Worm (Caenorhabditis elegans) whole organism, young adult: Measurements from ENCODE around the gene nep-5.

Source experiments
- C17E4.6 ChIP-seq: fragments of 200-800 bp; sonication (Bioruptor generic); IDR thresholded peaks from 2 replicates; pipeline ENCODE4 v1.3.6; 2022; ENCODE audit warnings: missing genetic modification reagents, missing genetic modification characterization, missing compliant biosample characterization
- F22D6.2 ChIP-seq: sonication (generic microtip); optimal IDR thresholded peaks from 2 replicates; lab custom pipeline; 2016; ENCODE audit warnings: mild to moderate bottlenecking, missing genetic modification characterization, missing compliant biosample characterization
- F55B11.4 ChIP-seq: sonication (generic microtip); optimal IDR thresholded peaks from 2 replicates; lab custom pipeline; 2016; ENCODE audit warnings: missing compliant biosample characterization, missing genetic modification characterization, borderline replicate concordance; ENCODE audit not compliant: insufficient read depth
- T26A5.8 ChIP-seq: sonication (generic microtip); optimal IDR thresholded peaks from 2 replicates; lab custom pipeline; 2016; ENCODE audit warnings: missing genetic modification characterization, missing compliant biosample characterization
- aptf-2 ChIP-seq: fragments of 200-800 bp; sonication (Bioruptor generic); conservative IDR thresholded peaks from 2 replicates; pipeline ENCODE4 v1.3.6; 2022; ENCODE audit warnings: missing genetic modification reagents, missing genetic modification characterization, missing compliant biosample characterization
- aptf-3 ChIP-seq: fragments of 200-800 bp; sonication (Bioruptor generic); IDR thresholded peaks from 2 replicates; pipeline ENCODE4 v1.3.6; 2022; ENCODE audit warnings: missing genetic modification characterization, missing compliant biosample characterization
- attf-3 ChIP-seq: fragments of 200-800 bp; sonication (Bioruptor generic); conservative IDR thresholded peaks from 2 replicates; pipeline ENCODE4 v1.3.6; 2022; ENCODE audit warnings: missing genetic modification reagents, missing genetic modification characterization, missing compliant biosample characterization
- attf-6 ChIP-seq: fragments of 200-800 bp; sonication (Bioruptor generic); IDR thresholded peaks from 2 replicates; pipeline ENCODE4 v1.3.6; 2022; ENCODE audit warnings: missing genetic modification reagents, missing genetic modification characterization, missing compliant biosample characterization
- bed-1 ChIP-seq: fragments of 200-800 bp; sonication (Bioruptor generic); IDR thresholded peaks from 2 replicates; pipeline ENCODE4 v1.3.6; 2022; ENCODE audit warnings: missing genetic modification reagents, missing genetic modification characterization, missing compliant biosample characterization
- ceh-27 ChIP-seq: fragments of 200-800 bp; sonication (Bioruptor generic); optimal IDR thresholded peaks from 2 replicates; lab custom pipeline; 2018; ENCODE audit warnings: mild to moderate bottlenecking, missing genetic modification characterization, moderate library complexity, missing compliant biosample characterization
- ceh-91 ChIP-seq: fragments of 200-800 bp; sonication (Bioruptor generic); IDR thresholded peaks from 2 replicates; pipeline ENCODE4 v1.3.6; 2022; ENCODE audit warnings: missing genetic modification reagents, missing genetic modification characterization, missing compliant biosample characterization
- dox-1 ChIP-seq: fragments of 200-800 bp; sonication (Bioruptor generic); IDR thresholded peaks from 2 replicates; pipeline ENCODE4 v1.3.6; 2022; ENCODE audit warnings: missing genetic modification reagents, missing genetic modification characterization, missing compliant biosample characterization
- efl-1 ChIP-seq: fragments of 150-350 bp; optimal IDR thresholded peaks from 2 replicates; lab custom pipeline; 2014; ENCODE audit warnings: missing biosample characterization, missing genetic modification reagents, missing genetic modification characterization
- egl-18 ChIP-seq: fragments of 200-800 bp; sonication (Bioruptor generic); IDR thresholded peaks from 2 replicates; pipeline ENCODE4 v1.3.6; 2022; ENCODE audit warnings: missing genetic modification reagents, missing genetic modification characterization, missing compliant biosample characterization
- egrh-3 ChIP-seq: fragments of 200-800 bp; sonication (Bioruptor generic); IDR thresholded peaks from 2 replicates; pipeline ENCODE4 v1.3.6; 2022; ENCODE audit warnings: missing genetic modification reagents, missing genetic modification characterization, missing compliant biosample characterization
- hlh-12 ChIP-seq: sonication (generic microtip); optimal IDR thresholded peaks from 2 replicates; lab custom pipeline; 2016; ENCODE audit warnings: missing genetic modification characterization, missing compliant biosample characterization
- hlh-26 ChIP-seq: fragments of 200-800 bp; sonication (Bioruptor generic); conservative IDR thresholded peaks from 2 replicates; pipeline ENCODE4 v1.3.6; 2022; ENCODE audit warnings: missing genetic modification reagents, missing genetic modification characterization, missing compliant biosample characterization
- hmg-1.2 ChIP-seq: fragments of 200-800 bp; sonication (Bioruptor generic); IDR thresholded peaks from 2 replicates; pipeline ENCODE4 v1.3.6; 2022; ENCODE audit warnings: missing genetic modification reagents, missing genetic modification characterization, missing compliant biosample characterization
- hmg-20 ChIP-seq: fragments of 200-800 bp; sonication (Bioruptor generic); IDR thresholded peaks from 2 replicates; pipeline ENCODE4 v1.3.6; 2022; ENCODE audit warnings: missing genetic modification reagents, missing genetic modification characterization, missing compliant biosample characterization
- let-526 ChIP-seq: fragments of 200-800 bp; sonication (Bioruptor generic); IDR thresholded peaks from 2 replicates; pipeline ENCODE4 v1.3.6; 2022; ENCODE audit warnings: missing genetic modification reagents, missing genetic modification characterization, missing compliant biosample characterization
- let-607 ChIP-seq, 2 experiments: fragments of 200-800 bp in 1 of 2; sonication (Bioruptor generic) in 1 of 2; sonication (generic microtip) in 1 of 2; optimal IDR thresholded peaks; 2 replicates each; lab custom pipeline; 2016 to 2018; ENCODE audit warnings: mild to moderate bottlenecking in 2 of 2, missing compliant biosample characterization in 2 of 2, missing genetic modification characterization in 2 of 2, moderate library complexity in 2 of 2, missing genotype in 1 of 2
- lin-40 ChIP-seq: sonication (generic microtip); optimal IDR thresholded peaks from 2 replicates; lab custom pipeline; 2016; ENCODE audit warnings: missing genetic modification characterization, mild to moderate bottlenecking, missing compliant biosample characterization, missing genotype, missing genetic modification reagents
- lsl-1 ChIP-seq: fragments of 200-800 bp; sonication (Bioruptor generic); optimal IDR thresholded peaks from 2 replicates; lab custom pipeline; 2018; ENCODE audit warnings: mild to moderate bottlenecking, missing genetic modification characterization, moderate library complexity, missing compliant biosample characterization
- lsy-27 ChIP-seq: sonication (generic microtip); optimal IDR thresholded peaks from 2 replicates; lab custom pipeline; 2017; ENCODE audit warnings: missing genetic modification characterization, mild to moderate bottlenecking, missing compliant biosample characterization, antibody characterized with exemption, missing genotype, borderline replicate concordance; ENCODE audit not compliant: insufficient read depth
- madf-6 ChIP-seq: fragments of 200-800 bp; sonication (Bioruptor generic); IDR thresholded peaks from 2 replicates; pipeline ENCODE4 v1.3.6; 2022; ENCODE audit warnings: missing genetic modification reagents, missing genetic modification characterization, missing compliant biosample characterization
- madf-8 ChIP-seq: fragments of 200-800 bp; sonication (Bioruptor generic); conservative IDR thresholded peaks from 2 replicates; pipeline ENCODE4 v1.3.6; 2022; ENCODE audit warnings: missing genetic modification reagents, missing genetic modification characterization, missing compliant biosample characterization
- mcd-1 ChIP-seq: fragments of 200-800 bp; sonication (Bioruptor generic); IDR thresholded peaks from 2 replicates; pipeline ENCODE4 v1.3.6; 2022; ENCODE audit warnings: missing genetic modification reagents, missing genetic modification characterization, missing compliant biosample characterization
- mel-28 ChIP-seq: sonication (generic microtip); optimal IDR thresholded peaks from 2 replicates; lab custom pipeline; 2016; ENCODE audit warnings: borderline replicate concordance, mild to moderate bottlenecking, missing genetic modification characterization, missing compliant biosample characterization
- mxl-1 ChIP-seq: sonication (generic microtip); optimal IDR thresholded peaks from 2 replicates; lab custom pipeline; 2016; ENCODE audit warnings: missing genetic modification characterization, missing compliant biosample characterization
- nfya-2 ChIP-seq: fragments of 200-800 bp; sonication (Bioruptor generic); IDR thresholded peaks from 2 replicates; pipeline ENCODE4 v1.3.6; 2022; ENCODE audit warnings: missing genetic modification reagents, missing genetic modification characterization, missing compliant biosample characterization
- nhr-80 ChIP-seq: sonication (generic microtip); optimal IDR thresholded peaks from 2 replicates; lab custom pipeline; 2016; ENCODE audit warnings: missing genetic modification characterization, missing compliant biosample characterization
- pha-4 ChIP-seq: fragments of 150-350 bp; sonication (generic microtip); optimal IDR thresholded peaks from 2 replicates; lab custom pipeline; 2014; ENCODE audit warnings: missing biosample characterization, missing genetic modification reagents, missing genetic modification characterization
- rcor-1 ChIP-seq: fragments of 200-800 bp; sonication (Bioruptor generic); IDR thresholded peaks from 2 replicates; pipeline ENCODE4 v1.3.6; 2022; ENCODE audit warnings: missing genetic modification reagents, missing genetic modification characterization, missing compliant biosample characterization
- rec-8 ChIP-seq, 2 experiments: sonication (generic microtip); optimal IDR thresholded peaks; 2 replicates each; lab custom pipeline; 2016; ENCODE audit warnings: mild to moderate bottlenecking in 2 of 2, missing genetic modification characterization in 2 of 2, missing genetic modification reagents in 2 of 2, missing genotype in 2 of 2, missing biosample characterization in 1 of 2, missing compliant biosample characterization in 1 of 2, moderate library complexity in 1 of 2
- repo-1 ChIP-seq: sonication (generic microtip); optimal IDR thresholded peaks from 2 replicates; lab custom pipeline; 2017; ENCODE audit warnings: mild to moderate bottlenecking, missing genetic modification characterization, missing compliant biosample characterization
- snpc-1.3 ChIP-seq: sonication (generic microtip); optimal IDR thresholded peaks from 2 replicates; lab custom pipeline; 2017; ENCODE audit warnings: missing genetic modification characterization, mild to moderate bottlenecking, missing compliant biosample characterization, antibody characterized with exemption, moderate library complexity, missing genotype, missing genetic modification reagents; ENCODE audit not compliant: insufficient read depth
- unc-62 ChIP-seq: fragments of 150-350 bp; optimal IDR thresholded peaks from 2 replicates; lab custom pipeline; 2014; ENCODE audit warnings: missing biosample characterization, missing genetic modification reagents, missing genetic modification characterization
- xnd-1 ChIP-seq: sonication (generic microtip); optimal IDR thresholded peaks from 2 replicates; lab custom pipeline; 2016; ENCODE audit warnings: missing genotype, missing genetic modification reagents, missing genetic modification characterization, missing compliant biosample characterization
- zfh-2 ChIP-seq: fragments of 200-800 bp; sonication (Bioruptor generic); conservative IDR thresholded peaks from 2 replicates; pipeline ENCODE4 v1.3.6; 2022; ENCODE audit warnings: missing genetic modification reagents, missing genetic modification characterization, missing compliant biosample characterization
- ztf-18 ChIP-seq: sonication (generic microtip); optimal IDR thresholded peaks from 2 replicates; lab custom pipeline; 2016; ENCODE audit warnings: missing genotype, mild to moderate bottlenecking, missing genetic modification characterization, missing compliant biosample characterization
- ztf-28 ChIP-seq: fragments of 200-800 bp; sonication (Bioruptor generic); IDR thresholded peaks from 2 replicates; pipeline ENCODE4 v1.3.6; 2022; ENCODE audit warnings: missing genetic modification reagents, missing genetic modification characterization, missing compliant biosample characterization

Gene nep-5

ce11 chrII:5497541-5497940 is 9.6 kb downstream of the nep-5 start (continued):
- TF ChIP-seq unc-62 (GFP tag; lab: Kevin White, UChicago) (no peak), mel-28 (tag; lab: Kevin White, UChicago) (no peak), aptf-2 (GFP tag; lab: Robert Waterston, UW) (no peak), madf-6 (GFP tag; lab: Robert Waterston, UW) (peak; percentile 83), hlh-26 (GFP tag; lab: Robert Waterston, UW) (no peak), nfya-2 (GFP tag; lab: Robert Waterston, UW) (no peak), bed-1 (GFP tag; lab: Robert Waterston, UW) (no peak)

- no peak for TF ChIP-seq xnd-1 (tag; lab: Kevin White, UChicago)
- no peak for TF ChIP-seq egl-18 (GFP tag; lab: Robert Waterston, UW)
- no peak for TF ChIP-seq T26A5.8 (tag; lab: Kevin White, UChicago)
- TF ChIP-seq dox-1 (GFP tag; lab: Robert Waterston, UW) = no peak
- no peak for TF ChIP-seq aptf-3 (GFP tag; lab: Robert Waterston, UW)
- TF ChIP-seq attf-3 = no peak
- TF ChIP-seq zfh-2 = no peak
- no peak for TF ChIP-seq pha-4
- TF ChIP-seq lsl-1 (GFP tag; lab: Kevin White, UChicago) = no peak
- TF ChIP-seq madf-8 (GFP tag; lab: Robert Waterston, UW) = no peak
- TF ChIP-seq egrh-3 (GFP tag; lab: Robert Waterston, UW) = no peak
- TF ChIP-seq let-607 (tag; optimal IDR thresholded peaks at IDR 0.05; lab: Kevin White, UChicago) = no peak
- no peak for TF ChIP-seq hmg-1.2 (GFP tag; lab: Robert Waterston, UW)
- no peak for TF ChIP-seq repo-1
- no peak for TF ChIP-seq mxl-1 (tag; lab: Kevin White, UChicago)
- TF ChIP-seq attf-6 = no peak
- TF ChIP-seq let-526 (GFP tag; lab: Robert Waterston, UW) = no peak
- no peak for TF ChIP-seq ceh-27 (GFP tag; lab: Kevin White, UChicago)
Measured at ce11 chrII:5498156-5498739, 10.3 kb downstream of the nep-5 start, which contains the start of the genes suex-1 and F12A10.9. suex-1 (minus strand) TSS chrII:5498256. F12A10.9 (plus strand) TSS chrII:5498689.

ce11 chrII:5500470-5500869 is 12.5 kb downstream of the nep-5 start, which contains the start of gene fzy-1:
fzy-1 (plus strand) TSS chrII:5500770.
- TF ChIP-seq ztf-18 (tag; lab: Kevin White, UChicago) (no peak), F55B11.4 (tag; lab: Kevin White, UChicago) (no peak), let-607 (tag; optimal IDR thresholded peaks at IDR 0.05; lab: Kevin White, UChicago) (no peak)

- TF ChIP-seq snpc-1.3 (tag; lab: Kevin White, UChicago) (peak; percentile 1), C17E4.6 (GFP tag; lab: Robert Waterston, UW) (no peak), let-607 (tag; optimal IDR thresholded peaks at IDR 0.05; lab: Kevin White, UChicago) (no peak), mcd-1 (GFP tag; lab: Robert Waterston, UW) (peak; percentile 46; the same call in 1 of the 2 replicates), hmg-20 (no peak), ztf-28 (no peak), hlh-26 (GFP tag; lab: Robert Waterston, UW) (no peak), hlh-12 (no peak), F22D6.2 (no peak), madf-6 (GFP tag; lab: Robert Waterston, UW) (peak; percentile 87), nhr-80 (tag; lab: Kevin White, UChicago) (no peak), ceh-91 (GFP tag; lab: Robert Waterston, UW) (peak; percentile 67), lin-40 (tag; lab: Kevin White, UChicago) (no peak), ceh-27 (GFP tag; lab: Kevin White, UChicago) (no peak), efl-1 (peak; percentile 80), lsy-27 (no peak), nfya-2 (GFP tag; lab: Robert Waterston, UW) (no peak), rec-8 (tag; optimal IDR thresholded peaks at IDR 0.05; lab: Kevin White, UChicago) (no peak), zfh-2 (no peak), rcor-1 (GFP tag; lab: Robert Waterston, UW) (no peak)
Measured at ce11 chrII:5500986-5501657, 13.2 kb downstream of the nep-5 start, which contains the start of gene F12A10.8. F12A10.8 (minus strand) TSS chrII:5501064.
